Worm (Caenorhabditis elegans): ENCODE results near the gene F08F3.8.

ce11 chrV:5465335-5465734, 32.9 kb upstream of the F08F3.8 start, which contains the start of gene srg-68:
- TF ChIP-seq cebp-2 (GFP tag; IDR thresholded peaks at IDR 0.05) (no peak), B0261.1 (tag; optimal IDR thresholded peaks at IDR 0.05) (no peak), ekl-4 (GFP tag; IDR thresholded peaks at IDR 0.05) (no peak), F49E8.2 (tag; optimal IDR thresholded peaks at IDR 0.05; ENCODE audit: insufficient read depth) (no peak), madf-6 (GFP tag; IDR thresholded peaks at IDR 0.05) (no peak), ama-1 (optimal IDR thresholded peaks at IDR 0.05) (no peak), ama-1 (GFP tag; optimal IDR thresholded peaks at IDR 0.05) (no peak), hrde-1 (tag; optimal IDR thresholded peaks at IDR 0.05; ENCODE audit: borderline replicate concordance) (no peak), tlf-1 (GFP tag; optimal IDR thresholded peaks at IDR 0.05) (no peak), F57A8.1 (GFP tag; optimal IDR thresholded peaks at IDR 0.05) (no peak), ZK185.1 (tag; optimal IDR thresholded peaks at IDR 0.05; ENCODE audit: poor library complexity, severe bottlenecking) (no peak), egl-18 (GFP tag; IDR thresholded peaks at IDR 0.05) (no peak)
